Fruit fly (Drosophila melanogaster): ENCODE results near the gene Arl8.

DNA sequence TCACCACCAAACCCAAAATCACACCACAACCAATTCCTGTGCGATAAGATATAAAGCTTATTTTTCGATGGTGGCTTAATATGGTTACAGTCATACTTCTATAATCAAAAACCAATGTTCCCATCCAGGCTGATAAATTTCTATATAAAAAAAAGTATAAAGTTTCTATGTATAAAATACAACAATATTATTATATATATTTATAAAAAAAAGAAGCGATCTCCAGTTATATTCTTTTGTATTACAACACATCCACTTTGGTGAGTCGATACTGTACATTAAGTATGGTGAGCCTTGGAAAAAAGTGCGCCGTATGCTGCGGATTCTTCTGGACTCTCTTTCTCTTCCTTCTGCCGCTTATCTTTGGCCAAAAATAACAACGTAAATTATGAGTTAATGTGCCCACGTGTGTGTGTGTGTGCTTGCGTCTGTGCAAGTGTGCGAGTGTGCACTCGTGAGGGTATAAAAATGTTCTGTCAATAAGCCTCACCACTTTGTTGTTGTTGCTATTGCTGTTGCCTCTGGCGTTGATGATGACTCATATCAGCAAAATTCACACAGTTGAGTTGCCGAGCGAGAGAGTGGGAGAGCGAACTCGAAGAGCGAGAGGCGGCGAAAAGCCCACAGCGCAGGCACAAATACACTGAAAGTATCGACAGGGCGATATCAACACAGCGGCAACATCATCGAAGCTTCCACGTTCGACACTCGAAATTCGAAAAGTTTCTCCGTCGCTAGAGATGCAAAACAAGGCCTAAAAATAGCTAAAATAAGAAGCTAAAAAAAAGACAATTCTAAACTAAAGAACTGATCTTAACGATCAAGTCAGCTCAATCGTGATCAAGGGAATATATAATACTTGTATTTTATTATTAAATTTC is 6.7 kb upstream of the Arl8 start:
- TF ChIP-seq CG6854 (GFP tag; optimal IDR thresholded peaks at IDR 0.05) (peak; percentile 49), CG8119 (GFP tag; IDR thresholded peaks at IDR 0.05) (peak; percentile 76), CG6163 (GFP tag; IDR thresholded peaks at IDR 0.05) (peak; percentile 43; the same call in 1 of the 3 replicates), CG8632 (GFP tag; optimal IDR thresholded peaks at IDR 0.05) (peak; percentile 81), CG31627 (GFP tag; optimal IDR thresholded peaks at IDR 0.05) (peak; percentile 62), OdsH (GFP tag; optimal IDR thresholded peaks at IDR 0.05) (peak; percentile 63)
